Worm (Caenorhabditis elegans) whole organism, L4 larva: Measurements from ENCODE around the gene vab-3.
A peak's percentile ranks its signal among the peaks of the same experiment; 100 is the strongest.

Experiments used
- F37D6.2 ChIP-seq: sonication (generic microtip); optimal IDR thresholded peaks from 2 replicates; lab custom pipeline; 2016; ENCODE audit warnings: mild to moderate bottlenecking, missing genetic modification characterization, missing compliant biosample characterization
- F44E2.7 ChIP-seq: fragments of 200-800 bp; sonication (Bioruptor generic); IDR thresholded peaks from 2 replicates; pipeline ENCODE4 v2.1.2; 2022; ENCODE audit warnings: missing genetic modification characterization, missing compliant biosample characterization
- F49E8.2 ChIP-seq: sonication (generic microtip); optimal IDR thresholded peaks from 2 replicates; lab custom pipeline; 2016; ENCODE audit warnings: missing compliant biosample characterization, mild to moderate bottlenecking, missing genetic modification characterization, borderline replicate concordance
- T20F7.1 ChIP-seq: fragments of 200-800 bp; sonication (Bioruptor generic); optimal IDR thresholded peaks from 2 replicates; lab custom pipeline; 2018; ENCODE audit warnings: mild to moderate bottlenecking, missing genetic modification characterization, missing compliant biosample characterization
- ZK546.5 ChIP-seq, 2 experiments: sonication (generic microtip); optimal IDR thresholded peaks; 2 replicates each; lab custom pipeline; 2017; ENCODE audit warnings: missing biosample characterization in 2 of 2, missing genetic modification characterization in 2 of 2
- aly-2 ChIP-seq: sonication (generic microtip); optimal IDR thresholded peaks from 2 replicates; lab custom pipeline; 2018; ENCODE audit warnings: missing biosample characterization, missing genetic modification characterization
- attf-4 ChIP-seq: sonication (generic microtip); optimal IDR thresholded peaks from 3 replicates; lab custom pipeline; 2017; ENCODE audit warnings: missing biosample characterization, missing genetic modification characterization
- ceh-62 ChIP-seq: sonication (generic microtip); optimal IDR thresholded peaks from 2 replicates; lab custom pipeline; 2017; ENCODE audit warnings: missing biosample characterization, missing genetic modification characterization
- ctbp-1 ChIP-seq: fragments of 200-800 bp; sonication (Bioruptor generic); IDR thresholded peaks from 2 replicates; pipeline ENCODE4 v1.3.6; 2022; ENCODE audit warnings: missing genetic modification reagents, missing genetic modification characterization, missing compliant biosample characterization
- daf-12 ChIP-seq: fragments of 150-350 bp; optimal IDR thresholded peaks from 2 replicates; lab custom pipeline; 2014; ENCODE audit warnings: missing biosample characterization, missing genetic modification reagents, missing genetic modification characterization
- duxl-1 ChIP-seq: sonication (generic microtip); optimal IDR thresholded peaks from 2 replicates; lab custom pipeline; 2016; ENCODE audit warnings: mild to moderate bottlenecking, missing genetic modification characterization, moderate library complexity, missing compliant biosample characterization; ENCODE audit not compliant: poor library complexity
- hif-1 ChIP-seq, 2 experiments: sonication (generic microtip); optimal IDR thresholded peaks; 2 replicates each; lab custom pipeline; 2016 to 2017; ENCODE audit warnings: missing compliant biosample characterization in 2 of 2, missing genetic modification characterization in 2 of 2, missing genetic modification reagents in 2 of 2, missing genotype in 2 of 2, mild to moderate bottlenecking in 1 of 2
- hlh-11 ChIP-seq: fragments of 200-800 bp; sonication (Bioruptor generic); optimal IDR thresholded peaks from 2 replicates; lab custom pipeline; 2018; ENCODE audit warnings: mild to moderate bottlenecking, missing genetic modification characterization, missing compliant biosample characterization
- lin-15B ChIP-seq: fragments of 150-350 bp; sonication (generic microtip); optimal IDR thresholded peaks from 3 replicates; lab custom pipeline; 2014; ENCODE audit warnings: missing biosample characterization, missing genetic modification characterization
- lsy-2 ChIP-seq, 2 experiments: fragments of 150-350 bp in 1 of 2; sonication (generic microtip) in 1 of 2; optimal IDR thresholded peaks; 2 replicates each; lab custom pipeline; 2014 to 2017; ENCODE audit warnings: missing biosample characterization in 2 of 2, missing genetic modification characterization in 2 of 2
- madf-5 ChIP-seq, 2 experiments: fragments of 200-800 bp; sonication (Bioruptor generic); IDR thresholded peaks; 2 replicates each; pipeline ENCODE4 v1.3.6; 2022; ENCODE audit warnings: missing compliant biosample characterization in 2 of 2, missing genetic modification characterization in 2 of 2
- mes-2 ChIP-seq: sonication (generic microtip); optimal IDR thresholded peaks from 2 replicates; lab custom pipeline; 2016; ENCODE audit warnings: missing genotype, mild to moderate bottlenecking, missing genetic modification characterization, missing compliant biosample characterization; ENCODE audit not compliant: poor library complexity, severe bottlenecking
- nhr-10 ChIP-seq: fragments of 150-350 bp; optimal IDR thresholded peaks from 2 replicates; lab custom pipeline; 2014; ENCODE audit warnings: missing biosample characterization, missing genetic modification characterization
- nhr-42 ChIP-seq: fragments of 200-800 bp; sonication (Bioruptor generic); IDR thresholded peaks from 2 replicates; pipeline ENCODE4 v1.3.6; 2022; ENCODE audit warnings: missing genetic modification characterization, missing compliant biosample characterization
- nhr-76 ChIP-seq: fragments of 150-350 bp; optimal IDR thresholded peaks from 2 replicates; lab custom pipeline; 2014; ENCODE audit warnings: missing biosample characterization, missing genetic modification characterization
- nhr-77 ChIP-seq: fragments of 150-350 bp; optimal IDR thresholded peaks from 2 replicates; lab custom pipeline; 2014; ENCODE audit warnings: missing biosample characterization, missing genetic modification characterization
- pha-4 ChIP-seq, 2 experiments: fragments of 150-350 bp in 1 of 2; fragments of 200-800 bp in 1 of 2; sonication (Bioruptor generic) in 1 of 2; IDR thresholded peaks in 1 of 2; optimal IDR thresholded peaks in 1 of 2; 2 replicates each; pipeline versions ENCODE4 v1.3.6 to Lab custom; 2014 to 2022; ENCODE audit warnings: missing genetic modification characterization in 2 of 2, missing genetic modification reagents in 2 of 2, missing biosample characterization in 1 of 2, missing compliant biosample characterization in 1 of 2
- php-3 ChIP-seq: fragments of 200-800 bp; sonication (Bioruptor generic); IDR thresholded peaks from 2 replicates; pipeline ENCODE4 v1.3.6; 2022; ENCODE audit warnings: missing genetic modification reagents, missing genetic modification characterization, missing compliant biosample characterization
- pqm-1 ChIP-seq: sonication (generic microtip); optimal IDR thresholded peaks from 2 replicates; lab custom pipeline; 2017; ENCODE audit warnings: missing biosample characterization, missing genetic modification characterization
- rbr-2 ChIP-seq: sonication (generic microtip); optimal IDR thresholded peaks from 2 replicates; lab custom pipeline; 2016; ENCODE audit warnings: missing genotype, missing genetic modification characterization, missing compliant biosample characterization
- skn-1 ChIP-seq: fragments of 150-350 bp; optimal IDR thresholded peaks from 2 replicates; lab custom pipeline; 2014; ENCODE audit warnings: missing biosample characterization, missing genetic modification characterization
- snpc-4 ChIP-seq: fragments of 150-350 bp; optimal IDR thresholded peaks from 2 replicates; lab custom pipeline; 2014; ENCODE audit warnings: missing biosample characterization, missing genetic modification characterization
- spr-3 ChIP-seq: fragments of 200-800 bp; sonication (Bioruptor generic); optimal IDR thresholded peaks from 2 replicates; lab custom pipeline; 2018; ENCODE audit warnings: mild to moderate bottlenecking, missing genetic modification characterization, missing compliant biosample characterization
- tra-1 ChIP-seq: fragments of 200-800 bp; sonication (Bioruptor generic); IDR thresholded peaks from 2 replicates; pipeline ENCODE4 v1.3.6; 2022; ENCODE audit warnings: missing genetic modification reagents, missing genetic modification characterization, missing compliant biosample characterization
- unc-39 ChIP-seq: sonication (generic microtip); optimal IDR thresholded peaks from 2 replicates; lab custom pipeline; 2017; ENCODE audit warnings: missing biosample characterization, missing genetic modification characterization
- unc-62 ChIP-seq, 3 experiments: fragments of 150-350 bp in 1 of 3; sonication (generic microtip); optimal IDR thresholded peaks in 2 of 3; peaks in 1 of 3; 1 replicate in 1 of 3; 2 replicates in 2 of 3; lab custom pipeline; 2014 to 2017; ENCODE audit warnings: missing biosample characterization in 3 of 3, missing genetic modification characterization in 3 of 3, missing genetic modification reagents in 3 of 3, missing genotype in 1 of 3
- vab-7 ChIP-seq: fragments of 200-800 bp; sonication (Bioruptor generic); IDR thresholded peaks from 2 replicates; pipeline ENCODE4 v1.3.6; 2022; ENCODE audit warnings: missing genetic modification reagents, missing genetic modification characterization, missing compliant biosample characterization
- zag-1 ChIP-seq: fragments of 150-350 bp; optimal IDR thresholded peaks from 2 replicates; lab custom pipeline; 2014; ENCODE audit warnings: missing biosample characterization, missing genetic modification characterization
- zfp-2 ChIP-seq: sonication (generic microtip); optimal IDR thresholded peaks from 2 replicates; lab custom pipeline; 2016; ENCODE audit warnings: mild to moderate bottlenecking, missing genetic modification characterization, missing compliant biosample characterization
- ztf-11 ChIP-seq: fragments of 150-350 bp; optimal IDR thresholded peaks from 2 replicates; lab custom pipeline; 2014; ENCODE audit warnings: missing biosample characterization, missing genetic modification characterization
- ztf-7 ChIP-seq: fragments of 150-350 bp; optimal IDR thresholded peaks from 2 replicates; lab custom pipeline; 2014; ENCODE audit warnings: missing biosample characterization, missing genetic modification characterization

Gene vab-3

ce11 chrX:10503393-10503792 lies 3.7 kb downstream of the vab-3 start:
- TF ChIP-seq T20F7.1 (GFP tag; lab: Kevin White, UChicago), result no peak
- no peak for TF ChIP-seq zfp-2 (tag; lab: Kevin White, UChicago)
- no peak for TF ChIP-seq lsy-2 (tag; optimal IDR thresholded peaks at IDR 0.05; lab: Kevin White, UChicago)

ce11 chrX:10505193-10505592 lies 5.5 kb downstream of the vab-3 start:
- TF ChIP-seq F37D6.2 (tag; lab: Kevin White, UChicago) (no peak), daf-12 (tag; lab: Kevin White, UChicago) (no peak), snpc-4 (tag; lab: Kevin White, UChicago) (no peak), ctbp-1 (no peak), F44E2.7 (no peak), pqm-1 (no peak), hif-1 (tag; optimal IDR thresholded peaks at IDR 0.05; lab: Kevin White, UChicago) (no peak), nhr-76 (tag; lab: Kevin White, UChicago) (no peak)

ce11 chrX:10507971-10508370 lies 8.3 kb downstream of the vab-3 start:
- no peak for TF ChIP-seq nhr-42
- no peak for TF ChIP-seq nhr-77 (tag; lab: Kevin White, UChicago)
- no peak for TF ChIP-seq spr-3
- no peak for TF ChIP-seq ztf-7 (tag; lab: Kevin White, UChicago)
- no peak for TF ChIP-seq F44E2.7
- TF ChIP-seq T20F7.1 (GFP tag; lab: Kevin White, UChicago), result no peak
- TF ChIP-seq unc-62 (GFP tag; optimal IDR thresholded peaks at IDR 0.05 in 1 of 2; lab: Kevin White, UChicago), result peak in 1 of 2 experiments; percentile 70
- TF ChIP-seq unc-62 (tag; optimal IDR thresholded peaks at IDR 0.05; lab: Kevin White, UChicago), result no peak
- TF ChIP-seq pha-4 (GFP tag; IDR thresholded peaks at IDR 0.05; lab: Robert Waterston, UW), result no peak
- no peak for TF ChIP-seq pha-4 (tag; optimal IDR thresholded peaks at IDR 0.05; lab: Kevin White, UChicago)

DNA sequence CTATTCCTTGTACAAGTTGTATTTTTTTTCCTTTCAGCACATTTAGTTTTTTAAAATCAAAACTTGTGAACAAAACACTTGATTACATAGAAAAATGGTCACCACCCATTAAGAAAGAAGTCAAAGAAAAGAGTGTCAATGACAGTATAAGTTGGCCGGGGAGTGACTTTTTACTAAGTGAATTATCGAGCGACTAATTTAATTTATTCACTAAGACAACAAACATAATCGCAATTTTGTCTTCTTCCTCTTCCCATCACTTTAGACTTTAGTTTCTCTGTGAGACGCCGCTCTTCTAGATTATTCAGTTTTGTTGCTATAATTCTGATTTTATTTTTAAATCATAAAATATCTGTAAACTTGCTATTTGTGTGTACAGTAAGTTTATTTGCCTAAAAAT lies 14.4 kb downstream of the vab-3 start:
- no peak for TF ChIP-seq T20F7.1 (GFP tag; lab: Kevin White, UChicago)
- TF ChIP-seq vab-7 (GFP tag; lab: Robert Waterston, UW), result no peak
- no peak for TF ChIP-seq aly-2
- no peak for TF ChIP-seq php-3 (GFP tag; lab: Robert Waterston, UW)
- TF ChIP-seq nhr-42, result no peak
- TF ChIP-seq ztf-11, result no peak
- TF ChIP-seq skn-1 (tag; lab: Kevin White, UChicago), result no peak
- no peak for TF ChIP-seq duxl-1 (tag; lab: Kevin White, UChicago)
- no peak for TF ChIP-seq ceh-62 (tag; lab: Kevin White, UChicago)
- no peak for TF ChIP-seq mes-2 (tag; lab: Kevin White, UChicago)
- no peak for TF ChIP-seq unc-39 (tag; lab: Kevin White, UChicago)
- TF ChIP-seq rbr-2, result no peak
- TF ChIP-seq zag-1 (tag; lab: Kevin White, UChicago), result no peak
- TF ChIP-seq attf-4 (tag; lab: Kevin White, UChicago), result no peak
- no peak for TF ChIP-seq lin-15B (tag; lab: Kevin White, UChicago)
- TF ChIP-seq, all 104 proteins: peak for 0

ce11 chrX:10514834-10515233 lies 15.1 kb downstream of the vab-3 start:
- TF ChIP-seq nhr-10 (tag; lab: Kevin White, UChicago) (no peak), F49E8.2 (tag; lab: Kevin White, UChicago) (no peak), hif-1 (tag; optimal IDR thresholded peaks at IDR 0.05; lab: Kevin White, UChicago) (no peak), tra-1 (GFP tag; lab: Robert Waterston, UW) (no peak), ZK546.5 (tag; optimal IDR thresholded peaks at IDR 0.05; lab: Kevin White, UChicago) (no peak), hlh-11 (tag; lab: Kevin White, UChicago) (no peak), duxl-1 (tag; lab: Kevin White, UChicago) (no peak), madf-5 (GFP tag; IDR thresholded peaks at IDR 0.05; lab: Robert Waterston, UW) (no peak), rbr-2 (no peak)
